Fruit fly (Drosophila melanogaster) whole organism, wandering third instar larva: Measurements from ENCODE around the gene TfIIA-L.

ENCODE experiments used
- Abd-B ChIP-seq: fragments of >200 bp; optimal IDR thresholded peaks from 2 replicates; lab custom pipeline; 2017; ENCODE audit warnings: missing biosample characterization, missing genetic modification characterization
- CG32264 ChIP-seq: fragments of 200-800 bp; sonication (Bioruptor generic); optimal IDR thresholded peaks from 2 replicates; lab custom pipeline; 2016; ENCODE audit warnings: missing biosample characterization, missing genetic modification characterization
- CG9705 ChIP-seq: fragments of 200-800 bp; sonication (Bioruptor generic); optimal IDR thresholded peaks from 2 replicates; lab custom pipeline; 2018; ENCODE audit warnings: missing biosample characterization, mild to moderate bottlenecking, missing genetic modification characterization
- CrebA ChIP-seq: fragments of 200-800 bp; sonication (Bioruptor generic); optimal IDR thresholded peaks from 2 replicates; lab custom pipeline; 2016; ENCODE audit warnings: missing biosample characterization, mild to moderate bottlenecking, missing genetic modification characterization, borderline replicate concordance
- Dfd ChIP-seq: fragments of >200 bp; optimal IDR thresholded peaks from 2 replicates; lab custom pipeline; 2017; ENCODE audit warnings: missing biosample characterization, missing genetic modification characterization
- Dif ChIP-seq: fragments of 200-275, 200-300 bp; sonication (Bioruptor generic); optimal IDR thresholded peaks from 2 replicates; lab custom pipeline; 2018; ENCODE audit warnings: missing biosample characterization, missing genetic modification characterization; ENCODE audit not compliant: partially characterized antibody
- GATAd ChIP-seq: sonication (Bioruptor generic); optimal IDR thresholded peaks from 2 replicates; lab custom pipeline; 2016; ENCODE audit warnings: missing biosample characterization, missing genetic modification characterization
- HLH106 ChIP-seq: fragments of 200-800 bp; optimal IDR thresholded peaks from 3 replicates; lab custom pipeline; 2019; ENCODE audit warnings: missing biosample characterization, mild to moderate bottlenecking, missing genetic modification characterization, moderate library complexity
- Hnf4 ChIP-seq: fragments of 200-800 bp; sonication (Bioruptor generic); optimal IDR thresholded peaks from 2 replicates; lab custom pipeline; 2016; ENCODE audit warnings: missing biosample characterization, mild to moderate bottlenecking, missing genetic modification characterization
- Hr78 ChIP-seq: fragments of >200 bp; optimal IDR thresholded peaks from 2 replicates; lab custom pipeline; 2017; ENCODE audit warnings: missing biosample characterization, missing genetic modification characterization
- Hr83 ChIP-seq: fragments of 200-300 bp; sonication (Bioruptor generic); optimal IDR thresholded peaks from 2 replicates; lab custom pipeline; 2016; ENCODE audit warnings: missing biosample characterization, mild to moderate bottlenecking, missing genetic modification characterization, moderate library complexity; ENCODE audit not compliant: poor library complexity, severe bottlenecking
- Jra ChIP-seq: sonication (Bioruptor generic); optimal IDR thresholded peaks from 2 replicates; lab custom pipeline; 2016; ENCODE audit warnings: missing biosample characterization, missing genetic modification characterization
- Mio ChIP-seq: sonication (Bioruptor generic); optimal IDR thresholded peaks from 2 replicates; lab custom pipeline; 2016; ENCODE audit warnings: missing biosample characterization, missing genetic modification characterization
- Myc ChIP-seq: fragments of >200 bp; optimal IDR thresholded peaks from 2 replicates; lab custom pipeline; 2017
- N ChIP-seq: fragments of >200 bp; optimal IDR thresholded peaks from 2 replicates; lab custom pipeline; 2018; ENCODE audit warnings: missing biosample characterization, missing external identifiers, missing genetic modification characterization
- OdsH ChIP-seq: fragments of 200-800 bp; sonication (Bioruptor generic); optimal IDR thresholded peaks from 2 replicates; lab custom pipeline; 2016; ENCODE audit warnings: missing biosample characterization, mild to moderate bottlenecking, missing genetic modification characterization
- Rel ChIP-seq, 2 experiments: fragments of 200-800 bp; sonication (Bioruptor generic) in 1 of 2; optimal IDR thresholded peaks; 2 replicates in 1 of 2; 3 replicates in 1 of 2; lab custom pipeline; 2016 to 2019; ENCODE audit warnings: mild to moderate bottlenecking in 2 of 2, missing biosample characterization in 2 of 2, missing genetic modification characterization in 2 of 2, moderate library complexity in 1 of 2
- Sp1 ChIP-seq: fragments of 200-800 bp; sonication (Bioruptor generic); optimal IDR thresholded peaks from 3 replicates; lab custom pipeline; 2019; ENCODE audit warnings: missing biosample characterization, mild to moderate bottlenecking, missing genetic modification characterization, moderate library complexity
- Vsx2 ChIP-seq: fragments of 200-300, 225-300 bp; sonication (Bioruptor generic); optimal IDR thresholded peaks from 2 replicates; lab custom pipeline; 2018; ENCODE audit warnings: missing biosample characterization, missing genetic modification characterization; ENCODE audit not compliant: partially characterized antibody
- br ChIP-seq: fragments of 200-800 bp; sonication (Bioruptor generic); optimal IDR thresholded peaks from 2 replicates; lab custom pipeline; 2016; ENCODE audit warnings: missing biosample characterization, missing genetic modification characterization
- brk ChIP-seq: fragments of 200-800 bp; sonication (Bioruptor generic); optimal IDR thresholded peaks from 2 replicates; lab custom pipeline; 2016; ENCODE audit warnings: missing biosample characterization, mild to moderate bottlenecking, missing genetic modification characterization
- dl ChIP-seq, 2 experiments: fragments of 175-275, 200-275 bp in 1 of 2; fragments of 200-275 bp in 1 of 2; sonication (Bioruptor generic); optimal IDR thresholded peaks; lab custom pipeline; 2018; ENCODE audit warnings: mild to moderate bottlenecking in 2 of 2, missing biosample characterization in 2 of 2, missing genetic modification characterization in 2 of 2, moderate library complexity in 2 of 2; ENCODE audit not compliant: partially characterized antibody in 2 of 2, insufficient read depth in 1 of 2
- dmrt93B ChIP-seq: fragments of 200-800 bp; sonication (Bioruptor generic); optimal IDR thresholded peaks from 2 replicates; lab custom pipeline; 2018; ENCODE audit warnings: missing biosample characterization, mild to moderate bottlenecking, missing genetic modification characterization
- dsf ChIP-seq: sonication (Bioruptor generic); optimal IDR thresholded peaks from 2 replicates; lab custom pipeline; 2016; ENCODE audit warnings: missing biosample characterization, missing genetic modification characterization, borderline replicate concordance
- ey ChIP-seq: fragments of 200-800 bp; sonication (Bioruptor generic); optimal IDR thresholded peaks from 2 replicates; lab custom pipeline; 2016; ENCODE audit warnings: missing biosample characterization, missing genetic modification characterization
- foxo ChIP-seq, 2 experiments: fragments of 200-800 bp; sonication (Bioruptor generic); optimal IDR thresholded peaks; 2 replicates in 1 of 2; 3 replicates in 1 of 2; lab custom pipeline; 2016 to 2017; ENCODE audit warnings: missing biosample characterization in 2 of 2, missing genetic modification characterization in 2 of 2
- fru ChIP-seq: fragments of 200-800 bp; sonication (Bioruptor generic); optimal IDR thresholded peaks from 3 replicates; lab custom pipeline; 2016; ENCODE audit warnings: missing biosample characterization, mild to moderate bottlenecking, missing genetic modification characterization
- h ChIP-seq: fragments of 200-800 bp; sonication (Bioruptor generic); optimal IDR thresholded peaks from 3 replicates; lab custom pipeline; 2016; ENCODE audit warnings: missing biosample characterization, mild to moderate bottlenecking, missing genetic modification characterization
- jim ChIP-seq: fragments of 175-275, 200-325 bp; sonication (Bioruptor generic); optimal IDR thresholded peaks from 2 replicates; lab custom pipeline; 2016; ENCODE audit warnings: missing biosample characterization, mild to moderate bottlenecking, missing genetic modification characterization
- lola ChIP-seq: fragments of >200 bp; optimal IDR thresholded peaks from 2 replicates; lab custom pipeline; 2017; ENCODE audit warnings: missing biosample characterization, missing genetic modification characterization
- pan ChIP-seq: fragments of >200 bp; optimal IDR thresholded peaks from 2 replicates; lab custom pipeline; 2017
- psq ChIP-seq: fragments of 200-800 bp; sonication (Bioruptor generic); optimal IDR thresholded peaks from 3 replicates; lab custom pipeline; 2017; ENCODE audit warnings: missing biosample characterization, mild to moderate bottlenecking, missing genetic modification characterization, moderate library complexity
- rgr ChIP-seq: fragments of 200-800 bp; sonication (Bioruptor generic); optimal IDR thresholded peaks from 3 replicates; lab custom pipeline; 2016; ENCODE audit warnings: missing biosample characterization, mild to moderate bottlenecking, missing genetic modification characterization
- sage ChIP-seq: fragments of 200-800 bp; sonication (Bioruptor generic); optimal IDR thresholded peaks from 2 replicates; lab custom pipeline; 2016; ENCODE audit warnings: missing biosample characterization, mild to moderate bottlenecking, missing genetic modification characterization
- sv ChIP-seq: fragments of 200-800 bp; sonication (Bioruptor generic); optimal IDR thresholded peaks from 3 replicates; lab custom pipeline; 2016; ENCODE audit warnings: missing biosample characterization, missing genetic modification characterization
- tai ChIP-seq: sonication (Bioruptor generic); optimal IDR thresholded peaks from 2 replicates; lab custom pipeline; 2016; ENCODE audit warnings: missing biosample characterization, missing genetic modification characterization
- usp ChIP-seq: fragments of >200 bp; optimal IDR thresholded peaks from 2 replicates; lab custom pipeline; 2017; ENCODE audit warnings: missing biosample characterization, missing genetic modification characterization
- woc ChIP-seq: sonication (Bioruptor generic); optimal IDR thresholded peaks from 2 replicates; lab custom pipeline; 2016; ENCODE audit warnings: missing biosample characterization, mild to moderate bottlenecking, missing genetic modification characterization

TfIIA-L gene

dm6 chr3R:27250907-27251306, at the start of gene TfIIA-L, which contains the start of gene TTLL6B:
TSS of gene TfIIA-L (plus strand) at chr3R:27251112.
TSS of gene TTLL6B (minus strand) at chr3R:27251007.
- TF ChIP-seq foxo (GFP tag; optimal IDR thresholded peaks at IDR 0.05; lab: Kevin White, UChicago): no peak
- no peak for TF ChIP-seq Hr78 (GFP tag; lab: Kevin White, UChicago)
- TF ChIP-seq Sp1 (GFP tag; lab: Kevin White, UChicago): no peak
- TF ChIP-seq brk (GFP tag; lab: Kevin White, UChicago): no peak
- TF ChIP-seq h (GFP tag; lab: Kevin White, UChicago): no peak
- TF ChIP-seq pan (lab: Kevin White, UChicago): no peak
- TF ChIP-seq jim (GFP tag; lab: Kevin White, UChicago): no peak
- no peak for TF ChIP-seq Vsx2 (GFP tag; lab: Kevin White, UChicago)
- TF ChIP-seq OdsH (GFP tag; lab: Kevin White, UChicago): no peak
- no peak for TF ChIP-seq usp (GFP tag; lab: Kevin White, UChicago)
- no peak for TF ChIP-seq Hr83
- no peak for TF ChIP-seq tai (GFP tag; lab: Kevin White, UChicago)
- TF ChIP-seq CG9705 (GFP tag; lab: Kevin White, UChicago): no peak
- no peak for TF ChIP-seq CrebA (GFP tag; lab: Kevin White, UChicago)
- no peak for TF ChIP-seq dmrt93B (GFP tag; lab: Kevin White, UChicago)

- no peak for TF ChIP-seq br (GFP tag; lab: Kevin White, UChicago)
- TF ChIP-seq Sp1 (GFP tag; lab: Kevin White, UChicago): peak; percentile 81
- peak; percentile 28 for TF ChIP-seq Dif (GFP tag; lab: Kevin White, UChicago)
- no peak for TF ChIP-seq N (GFP tag; lab: Kevin White, UChicago)
- TF ChIP-seq h (GFP tag; lab: Kevin White, UChicago): peak; percentile 88
- TF ChIP-seq usp (GFP tag; lab: Kevin White, UChicago): no peak
- no peak for TF ChIP-seq Hr78 (GFP tag; lab: Kevin White, UChicago)
- peak; percentile 20 for TF ChIP-seq Hnf4 (GFP tag; lab: Kevin White, UChicago)
- TF ChIP-seq dmrt93B (GFP tag; lab: Kevin White, UChicago): peak; percentile 63
- no peak for TF ChIP-seq tai (GFP tag; lab: Kevin White, UChicago)
- TF ChIP-seq CG32264 (GFP tag; lab: Kevin White, UChicago): peak; percentile 3
- no peak for TF ChIP-seq Rel (GFP tag; optimal IDR thresholded peaks at IDR 0.05; lab: Kevin White, UChicago)
- no peak for TF ChIP-seq Rel (tag; optimal IDR thresholded peaks at IDR 0.05; lab: Kevin White, UChicago)
- TF ChIP-seq Dfd (GFP tag; lab: Kevin White, UChicago): no peak
- TF ChIP-seq Myc: no peak
- TF ChIP-seq CrebA (GFP tag; lab: Kevin White, UChicago): peak; percentile 0
- TF ChIP-seq OdsH (GFP tag; lab: Kevin White, UChicago): peak; percentile 84
- peak; percentile 53 for TF ChIP-seq CG9705 (GFP tag; lab: Kevin White, UChicago)
- no peak for TF ChIP-seq Jra (GFP tag; lab: Kevin White, UChicago)
- peak; percentile 29 for TF ChIP-seq ey (GFP tag; lab: Kevin White, UChicago)
- no peak for TF ChIP-seq Hr83
- TF ChIP-seq fru (GFP tag; lab: Kevin White, UChicago): peak; percentile 85
- TF ChIP-seq Mio (GFP tag; lab: Kevin White, UChicago): no peak
- no peak for TF ChIP-seq dsf (GFP tag; lab: Kevin White, UChicago)
- peak; percentile 92 for TF ChIP-seq psq
- TF ChIP-seq sage (GFP tag; lab: Kevin White, UChicago): peak; percentile 16
- no peak for TF ChIP-seq lola (GFP tag; lab: Kevin White, UChicago)
- TF ChIP-seq brk (GFP tag; lab: Kevin White, UChicago): no peak
- no peak for TF ChIP-seq Abd-B
- peak; percentile 74 for TF ChIP-seq rgr (GFP tag; lab: Kevin White, UChicago)
- TF ChIP-seq woc: peak; percentile 30
- TF ChIP-seq foxo (GFP tag; optimal IDR thresholded peaks at IDR 0.05; lab: Kevin White, UChicago): peak in 1 of 2 experiments; percentile 85
- TF ChIP-seq pan (lab: Kevin White, UChicago): no peak
- TF ChIP-seq GATAd (GFP tag; lab: Kevin White, UChicago): no peak
- no peak for TF ChIP-seq sv (GFP tag; lab: Kevin White, UChicago)
- peak; percentile 24 for TF ChIP-seq Vsx2 (GFP tag; lab: Kevin White, UChicago)
- TF ChIP-seq dl (GFP tag; optimal IDR thresholded peaks at IDR 0.05; lab: Kevin White, UChicago; ENCODE audit: insufficient read depth in 1 of 2, partially characterized antibody in 2 of 2): no peak
- no peak for TF ChIP-seq jim (GFP tag; lab: Kevin White, UChicago)
- TF ChIP-seq HLH106: peak; percentile 87
- TF ChIP-seq, all 38 proteins: peak for 18
These were observed 49.2 kb upstream of the TfIIA-L start for dm6 chr3R:27201538-27202281.
